Fruit fly (Drosophila melanogaster) whole organism, embryonic: ENCODE measurements around the gene Max.

Experiments used
- Adf1 ChIP-seq: fragments of 200-800 bp; sonication (Bioruptor generic); IDR thresholded peaks from 2 replicates; pipeline ENCODE4 v1.3.6; 2022; ENCODE audit warnings: missing biosample characterization, missing genetic modification characterization
- B-H1 ChIP-seq: fragments of 200-800 bp; sonication (Bioruptor generic); IDR thresholded peaks from 3 replicates; pipeline ENCODE4 v1.3.6; 2022; ENCODE audit warnings: missing biosample characterization, missing genetic modification characterization
- B-H2 ChIP-seq: fragments of 200-800 bp; sonication (Bioruptor generic); optimal IDR thresholded peaks from 2 replicates; lab custom pipeline; 2018; ENCODE audit warnings: missing biosample characterization, mild to moderate bottlenecking, missing genetic modification characterization
- BtbVII ChIP-seq: fragments of 200-800 bp; sonication (Bioruptor generic); optimal IDR thresholded peaks from 3 replicates; lab custom pipeline; 2017; ENCODE audit warnings: missing biosample characterization, mild to moderate bottlenecking, missing genetic modification characterization
- CG10366 ChIP-seq: fragments of 200-800 bp; sonication (Bioruptor generic); IDR thresholded peaks from 2 replicates; pipeline ENCODE4 v1.3.6; 2022; ENCODE audit warnings: missing biosample characterization, missing genetic modification characterization
- CG10959 ChIP-seq: fragments of 200-800 bp; sonication (Bioruptor generic); IDR thresholded peaks from 2 replicates; pipeline ENCODE4 v1.3.6; 2022; ENCODE audit warnings: missing biosample characterization, missing genetic modification characterization
- CG12104 ChIP-seq: fragments of 200-800 bp; sonication (Bioruptor generic); optimal IDR thresholded peaks from 3 replicates; lab custom pipeline; 2016; ENCODE audit warnings: missing biosample characterization, missing genetic modification characterization
- CG15696 ChIP-seq: fragments of 200-800 bp; sonication (Bioruptor generic); optimal IDR thresholded peaks from 2 replicates; lab custom pipeline; 2019; ENCODE audit warnings: missing biosample characterization, mild to moderate bottlenecking, missing genetic modification characterization, moderate library complexity
- CG1603 ChIP-seq: fragments of 200-800 bp; sonication (Bioruptor generic); optimal IDR thresholded peaks from 2 replicates; lab custom pipeline; 2019; ENCODE audit warnings: missing biosample characterization, mild to moderate bottlenecking, missing genetic modification characterization, moderate library complexity
- CG16863 ChIP-seq: fragments of 200-800 bp; sonication (Bioruptor generic); optimal IDR thresholded peaks from 3 replicates; lab custom pipeline; 2016; ENCODE audit warnings: missing biosample characterization, missing genetic modification characterization
- CG17829 ChIP-seq: fragments of 200-800 bp; optimal IDR thresholded peaks from 2 replicates; lab custom pipeline; 2019; ENCODE audit warnings: missing biosample characterization, mild to moderate bottlenecking, missing genetic modification characterization, moderate library complexity
- CG33557 ChIP-seq: fragments of 200-800 bp; sonication (Bioruptor generic); optimal IDR thresholded peaks from 2 replicates; lab custom pipeline; 2019; ENCODE audit warnings: missing biosample characterization, mild to moderate bottlenecking, missing genetic modification characterization, moderate library complexity
- CG3407 ChIP-seq: fragments of 200-800 bp; sonication (Bioruptor generic); optimal IDR thresholded peaks from 2 replicates; lab custom pipeline; 2018; ENCODE audit warnings: missing biosample characterization, mild to moderate bottlenecking, missing genetic modification characterization
- CG4282 ChIP-seq: fragments of 200-800 bp; sonication (Bioruptor generic); optimal IDR thresholded peaks from 2 replicates; lab custom pipeline; 2016; ENCODE audit warnings: missing biosample characterization, missing genetic modification characterization
- CG4328 ChIP-seq: fragments of 200-800 bp; sonication (Bioruptor generic); optimal IDR thresholded peaks from 3 replicates; lab custom pipeline; 2017; ENCODE audit warnings: missing biosample characterization, missing genetic modification reagents, missing genetic modification characterization
- CG4424 ChIP-seq: fragments of 200-800 bp; sonication (Bioruptor generic); optimal IDR thresholded peaks from 3 replicates; lab custom pipeline; 2016; ENCODE audit warnings: missing biosample characterization, missing genetic modification characterization
- CG6813 ChIP-seq: fragments of 200-800 bp; sonication (Bioruptor generic); optimal IDR thresholded peaks from 2 replicates; lab custom pipeline; 2017; ENCODE audit warnings: missing biosample characterization, missing genetic modification characterization, mild to moderate bottlenecking, moderate library complexity, missing genetic modification reagents
- CG8388 ChIP-seq: fragments of 200-800 bp; sonication (Bioruptor generic); optimal IDR thresholded peaks from 2 replicates; lab custom pipeline; 2019; ENCODE audit warnings: missing biosample characterization, mild to moderate bottlenecking, missing genetic modification characterization, moderate library complexity
- Chrac-16 ChIP-seq: fragments of 200-800 bp; sonication (Bioruptor generic); optimal IDR thresholded peaks from 3 replicates; lab custom pipeline; 2016; ENCODE audit warnings: missing biosample characterization, missing genetic modification characterization
- Drgx ChIP-seq: fragments of 200-800 bp; sonication (Bioruptor generic); IDR thresholded peaks from 2 replicates; pipeline ENCODE4 v1.3.6; 2022; ENCODE audit warnings: missing biosample characterization, missing genetic modification characterization
- E2f2 ChIP-seq: fragments of 200-800 bp; sonication (Bioruptor generic); IDR thresholded peaks from 2 replicates; pipeline ENCODE4 v1.3.6; 2022; ENCODE audit warnings: missing biosample characterization, missing genetic modification characterization
- GATAe ChIP-seq: fragments of 200-800 bp; sonication (Bioruptor generic); conservative IDR thresholded peaks from 2 replicates; pipeline ENCODE4 v1.3.6; 2022; ENCODE audit warnings: missing biosample characterization, missing genetic modification characterization
- MTF-1 ChIP-seq: fragments of 200-800 bp; sonication (Bioruptor generic); optimal IDR thresholded peaks from 2 replicates; lab custom pipeline; 2018; ENCODE audit warnings: missing biosample characterization, mild to moderate bottlenecking, missing genetic modification characterization, borderline replicate concordance
- Opbp ChIP-seq: fragments of 200-800 bp; sonication (Bioruptor generic); IDR thresholded peaks from 3 replicates; pipeline ENCODE4 v1.3.6; 2022; ENCODE audit warnings: missing biosample characterization, missing genetic modification characterization; ENCODE audit not compliant: partially characterized antibody
- Optix ChIP-seq: fragments of 200-800 bp; sonication (Bioruptor generic); IDR thresholded peaks from 3 replicates; pipeline ENCODE4 v1.3.6; 2022; ENCODE audit warnings: missing biosample characterization, missing genetic modification characterization
- Ravus ChIP-seq: fragments of 200-800 bp; sonication (Bioruptor generic); IDR thresholded peaks from 2 replicates; pipeline ENCODE4 v1.3.6; 2022; ENCODE audit warnings: missing biosample characterization, missing genetic modification characterization
- Xrp1 ChIP-seq: fragments of 200-800 bp; sonication (Bioruptor generic); IDR thresholded peaks from 2 replicates; pipeline ENCODE4 v1.3.6; 2022; ENCODE audit warnings: missing biosample characterization, missing genetic modification characterization
- btn ChIP-seq: fragments of 200-800 bp; sonication (Bioruptor generic); optimal IDR thresholded peaks from 2 replicates; lab custom pipeline; 2016; ENCODE audit warnings: missing biosample characterization, missing genetic modification characterization
- cas ChIP-seq: fragments of 200-800 bp; sonication (Bioruptor generic); IDR thresholded peaks from 2 replicates; pipeline ENCODE4 v1.3.6; 2022; ENCODE audit warnings: missing biosample characterization, missing genetic modification characterization
- chinmo ChIP-seq: fragments of 200-800 bp; sonication (Bioruptor generic); IDR thresholded peaks from 4 replicates; pipeline ENCODE4 v1.3.6; 2022; ENCODE audit warnings: missing biosample characterization, missing genetic modification characterization; ENCODE audit not compliant: partially characterized antibody
- cwo ChIP-seq: fragments of 200-800 bp; sonication (Bioruptor generic); optimal IDR thresholded peaks from 3 replicates; lab custom pipeline; 2017; ENCODE audit warnings: missing biosample characterization, missing genetic modification characterization, mild to moderate bottlenecking, moderate library complexity, missing genetic modification reagents
- da ChIP-seq: fragments of 200-800 bp; sonication (Bioruptor generic); optimal IDR thresholded peaks from 2 replicates; lab custom pipeline; 2016; ENCODE audit warnings: missing biosample characterization, missing genetic modification characterization
- fd64A ChIP-seq: fragments of 200-800 bp; sonication (Bioruptor generic); optimal IDR thresholded peaks from 3 replicates; lab custom pipeline; 2018; ENCODE audit warnings: missing biosample characterization, mild to moderate bottlenecking, missing genetic modification characterization
- gfzf ChIP-seq: fragments of 200-800 bp; sonication (Bioruptor generic); optimal IDR thresholded peaks from 2 replicates; lab custom pipeline; 2016; ENCODE audit warnings: missing biosample characterization, mild to moderate bottlenecking, missing genetic modification characterization, moderate library complexity
- hb ChIP-seq: fragments of 200-800 bp; sonication (Bioruptor generic); IDR thresholded peaks from 3 replicates; pipeline ENCODE4 v1.3.6; 2022; ENCODE audit warnings: missing biosample characterization, missing genetic modification characterization; ENCODE audit not compliant: partially characterized antibody
- hbn ChIP-seq: fragments of 200-800 bp; sonication (Bioruptor generic); IDR thresholded peaks from 2 replicates; pipeline ENCODE4 v1.3.6; 2022; ENCODE audit warnings: missing biosample characterization, missing genetic modification characterization; ENCODE audit not compliant: partially characterized antibody
- jing ChIP-seq: fragments of 200-800 bp; sonication (Bioruptor generic); optimal IDR thresholded peaks from 2 replicates; lab custom pipeline; 2018; ENCODE audit warnings: missing biosample characterization, mild to moderate bottlenecking, missing genetic modification characterization
- jumu ChIP-seq: fragments of 200-800 bp; sonication (Bioruptor generic); optimal IDR thresholded peaks from 3 replicates; lab custom pipeline; 2016; ENCODE audit warnings: missing biosample characterization, missing genetic modification characterization
- lmd ChIP-seq: fragments of 200-800 bp; sonication (Bioruptor generic); IDR thresholded peaks from 2 replicates; pipeline ENCODE4 v1.3.6; 2022; ENCODE audit warnings: missing biosample characterization, missing genetic modification characterization
- nmo ChIP-seq: fragments of 200-800 bp; sonication (Bioruptor generic); optimal IDR thresholded peaks from 2 replicates; lab custom pipeline; 2018; ENCODE audit warnings: missing biosample characterization, mild to moderate bottlenecking, missing genetic modification characterization, moderate library complexity
- odd ChIP-seq: fragments of 200-800 bp; sonication (Bioruptor generic); optimal IDR thresholded peaks from 2 replicates; lab custom pipeline; 2017; ENCODE audit warnings: missing biosample characterization, mild to moderate bottlenecking, missing genetic modification characterization
- peb ChIP-seq: fragments of 200-800 bp; sonication (Bioruptor generic); IDR thresholded peaks from 2 replicates; pipeline ENCODE4 v1.3.6; 2022; ENCODE audit warnings: missing biosample characterization, missing genetic modification characterization
- pros ChIP-seq: fragments of 200-800 bp; sonication (Bioruptor generic); optimal IDR thresholded peaks from 3 replicates; lab custom pipeline; 2019; ENCODE audit warnings: missing biosample characterization, mild to moderate bottlenecking, missing genetic modification characterization, moderate library complexity
- ranshi ChIP-seq: fragments of 200-800 bp; sonication (Bioruptor generic); IDR thresholded peaks from 2 replicates; pipeline ENCODE4 v1.3.6; 2022; ENCODE audit warnings: missing biosample characterization, missing genetic modification characterization
- row ChIP-seq: fragments of 200-800 bp; sonication (Bioruptor generic); IDR thresholded peaks from 3 replicates; pipeline ENCODE4 v1.3.6; 2022; ENCODE audit warnings: missing biosample characterization, missing genetic modification characterization
- tup ChIP-seq: fragments of 200-800 bp; sonication (Bioruptor generic); optimal IDR thresholded peaks from 2 replicates; lab custom pipeline; 2016; ENCODE audit warnings: missing biosample characterization, mild to moderate bottlenecking, missing genetic modification characterization, moderate library complexity
- unpg ChIP-seq: fragments of 200-800 bp; sonication (Bioruptor generic); optimal IDR thresholded peaks from 3 replicates; lab custom pipeline; 2018; ENCODE audit warnings: missing biosample characterization, mild to moderate bottlenecking, missing genetic modification characterization, moderate library complexity
- zen ChIP-seq: fragments of 200-800 bp; sonication (Bioruptor generic); optimal IDR thresholded peaks from 3 replicates; lab custom pipeline; 2018; ENCODE audit warnings: missing biosample characterization, mild to moderate bottlenecking, missing genetic modification characterization, moderate library complexity

The Max gene

DNA sequence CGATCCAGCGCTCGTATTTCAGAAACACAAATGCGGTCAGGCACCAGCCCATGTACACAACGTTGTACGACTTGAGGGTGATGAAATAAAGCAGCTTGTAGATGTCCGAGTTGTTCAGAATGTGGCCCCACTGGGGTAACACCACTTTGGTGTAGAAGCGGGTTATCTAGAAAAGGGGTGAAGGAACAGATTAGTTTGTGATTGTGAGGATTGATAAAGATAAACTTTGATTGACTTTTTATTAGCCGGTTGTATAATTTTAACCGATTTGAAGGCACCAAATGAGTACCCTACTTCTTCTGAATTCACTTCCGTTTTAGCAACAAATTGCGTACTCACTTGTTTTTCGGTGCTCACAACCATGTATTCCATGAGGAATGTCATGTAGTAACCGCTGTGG lies 5.8 kb downstream of the Max start (continued):
- TF ChIP-seq CG10959 (GFP tag; lab: Robert Waterston, UW) (no peak), CG10366 (GFP tag; lab: Robert Waterston, UW) (no peak), unpg (GFP tag; lab: Kevin White, UChicago) (no peak), Adf1 (GFP tag; lab: Robert Waterston, UW) (no peak), cwo (no peak), GATAe (GFP tag; lab: Robert Waterston, UW) (0 out of 2 replicates have a peak, but pooled peaks have one; percentile 31), Xrp1 (GFP tag; lab: Robert Waterston, UW) (no peak), CG12104 (GFP tag; lab: Kevin White, UChicago) (no peak), CG4328 (GFP tag; lab: Kevin White, UChicago) (no peak), CG17829 (tag; lab: Kevin White, UChicago) (no peak)
- TF ChIP-seq, all 482 proteins: peak for 9

- TF ChIP-seq CG15696 (tag; lab: Kevin White, UChicago) (no peak), nmo (peak; percentile 70), Optix (no peak; the same call in 2 of the 3 replicates), hb (GFP tag; lab: Robert Waterston, UW) (no peak), btn (no peak), tup (GFP tag; lab: Kevin White, UChicago) (peak; percentile 30), CG33557 (peak; percentile 34), Ravus (GFP tag; lab: Robert Waterston, UW) (no peak), CG10366 (GFP tag; lab: Robert Waterston, UW) (peak; percentile 39; the same call in 1 of the 2 replicates), BtbVII (GFP tag; lab: Kevin White, UChicago) (peak; percentile 7), odd (GFP tag; lab: Kevin White, UChicago) (peak; percentile 50), hbn (GFP tag; lab: Robert Waterston, UW) (no peak), CG4282 (peak; percentile 38), zen (tag; lab: Kevin White, UChicago) (peak; percentile 45), jing (GFP tag; lab: Kevin White, UChicago) (no peak), MTF-1 (GFP tag; lab: Kevin White, UChicago) (no peak), peb (GFP tag; lab: Robert Waterston, UW) (no peak), lmd (GFP tag; lab: Robert Waterston, UW) (peak; percentile 30; the same call in 1 of the 2 replicates), CG6813 (GFP tag; lab: Kevin White, UChicago) (no peak), fd64A (GFP tag; lab: Kevin White, UChicago) (no peak), da (GFP tag; lab: Kevin White, UChicago) (peak; percentile 43), Drgx (GFP tag; lab: Robert Waterston, UW) (no peak), CG1603 (tag; lab: Kevin White, UChicago) (peak; percentile 68), row (GFP tag; lab: Robert Waterston, UW) (peak; percentile 86), CG3407 (GFP tag; lab: Kevin White, UChicago) (no peak), chinmo (GFP tag; lab: Robert Waterston, UW) (no peak), ranshi (no peak), pros (GFP tag; lab: Kevin White, UChicago) (no peak), Chrac-16 (GFP tag; lab: Kevin White, UChicago) (peak; percentile 19), CG16863 (peak; percentile 17), CG8388 (peak; percentile 43), jumu (GFP tag; lab: Kevin White, UChicago) (peak; percentile 36), E2f2 (GFP tag; lab: Robert Waterston, UW) (peak; percentile 65), gfzf (peak; percentile 69), B-H1 (GFP tag; lab: Robert Waterston, UW) (no peak), CG4424 (GFP tag; lab: Kevin White, UChicago) (peak; percentile 60), B-H2 (GFP tag; lab: Kevin White, UChicago) (peak; percentile 54), cas (GFP tag; lab: Robert Waterston, UW) (no peak), Opbp (GFP tag; lab: Robert Waterston, UW) (no peak)
Measured at dm6 chr3L:19254715-19255428, 9.1 kb downstream of the Max start, which contains the start of the genes mRpL21 and rept. Gene mRpL21, minus strand, starts transcription at chr3L:19255061. Gene rept, plus strand, starts transcription at chr3L:19255340.
